Fruit fly (Drosophila melanogaster) whole organism, embryonic: ENCODE measurements around the gene Cby.

Experiments
- Asciz ChIP-seq: fragments of 200-800 bp; sonication (Bioruptor generic); optimal IDR thresholded peaks from 2 replicates; lab custom pipeline; 2017; ENCODE audit warnings: missing biosample characterization, mild to moderate bottlenecking, missing genetic modification characterization, missing genetic modification reagents
- CG1024 ChIP-seq: fragments of 200-800 bp; sonication (Bioruptor generic); IDR thresholded peaks from 2 replicates; pipeline ENCODE4 v1.3.6; 2022; ENCODE audit warnings: missing biosample characterization, missing genetic modification characterization
- CG10267 ChIP-seq: fragments of 200-800 bp; sonication (Bioruptor generic); optimal IDR thresholded peaks from 2 replicates; lab custom pipeline; 2018; ENCODE audit warnings: missing biosample characterization, mild to moderate bottlenecking, missing genetic modification characterization, moderate library complexity
- CG10274 ChIP-seq: fragments of 200-800 bp; sonication (Bioruptor generic); optimal IDR thresholded peaks from 3 replicates; lab custom pipeline; 2017; ENCODE audit warnings: missing biosample characterization, mild to moderate bottlenecking, missing genetic modification characterization
- CG10979 ChIP-seq: fragments of 200-800 bp; sonication (Bioruptor generic); optimal IDR thresholded peaks from 2 replicates; lab custom pipeline; 2018; ENCODE audit warnings: missing biosample characterization, mild to moderate bottlenecking, missing genetic modification characterization, moderate library complexity
- CG11398 ChIP-seq: fragments of 200-800 bp; sonication (Bioruptor generic); optimal IDR thresholded peaks from 2 replicates; lab custom pipeline; 2016; ENCODE audit warnings: missing biosample characterization, missing genetic modification characterization
- CG12391 ChIP-seq: fragments of 200-800 bp; sonication (Bioruptor generic); optimal IDR thresholded peaks from 3 replicates; lab custom pipeline; 2018; ENCODE audit warnings: missing biosample characterization, mild to moderate bottlenecking, missing genetic modification characterization, moderate library complexity
- CG14710 ChIP-seq: fragments of 200-800 bp; sonication (Bioruptor generic); optimal IDR thresholded peaks from 3 replicates; lab custom pipeline; 2019; ENCODE audit warnings: missing biosample characterization, mild to moderate bottlenecking, missing genetic modification characterization, moderate library complexity
- CG15696 ChIP-seq: fragments of 200-800 bp; sonication (Bioruptor generic); optimal IDR thresholded peaks from 2 replicates; lab custom pipeline; 2019; ENCODE audit warnings: missing biosample characterization, mild to moderate bottlenecking, missing genetic modification characterization, moderate library complexity
- CG1603 ChIP-seq: fragments of 200-800 bp; sonication (Bioruptor generic); optimal IDR thresholded peaks from 2 replicates; lab custom pipeline; 2019; ENCODE audit warnings: missing biosample characterization, mild to moderate bottlenecking, missing genetic modification characterization, moderate library complexity
- CG16863 ChIP-seq: fragments of 200-800 bp; sonication (Bioruptor generic); optimal IDR thresholded peaks from 3 replicates; lab custom pipeline; 2016; ENCODE audit warnings: missing biosample characterization, missing genetic modification characterization
- CG17361 ChIP-seq: fragments of 200-800 bp; sonication (Bioruptor generic); IDR thresholded peaks from 3 replicates; pipeline ENCODE4 v1.3.6; 2022; ENCODE audit warnings: missing biosample characterization, missing genetic modification characterization
- CG17385 ChIP-seq: fragments of 200-800 bp; sonication (Bioruptor generic); optimal IDR thresholded peaks from 3 replicates; lab custom pipeline; 2018; ENCODE audit warnings: missing biosample characterization, mild to moderate bottlenecking, missing genetic modification characterization
- CG17612 ChIP-seq: fragments of 200-800 bp; sonication (Bioruptor generic); IDR thresholded peaks from 2 replicates; pipeline ENCODE4 v1.3.6; 2022; ENCODE audit warnings: missing biosample characterization, missing genetic modification characterization
- CG17802 ChIP-seq: fragments of 200-800 bp; sonication (Bioruptor generic); optimal IDR thresholded peaks from 2 replicates; lab custom pipeline; 2018; ENCODE audit warnings: missing biosample characterization, mild to moderate bottlenecking, missing genetic modification characterization, moderate library complexity
- CG18619 ChIP-seq: fragments of 200-800 bp; sonication (Bioruptor generic); optimal IDR thresholded peaks from 3 replicates; lab custom pipeline; 2017; ENCODE audit warnings: missing biosample characterization, mild to moderate bottlenecking, missing genetic modification characterization
- CG2202 ChIP-seq: fragments of 200-800 bp; sonication (Bioruptor generic); optimal IDR thresholded peaks from 2 replicates; lab custom pipeline; 2018; ENCODE audit warnings: missing biosample characterization, mild to moderate bottlenecking, missing genetic modification characterization
- CG30403 ChIP-seq: fragments of 200-800 bp; sonication (Bioruptor generic); optimal IDR thresholded peaks from 3 replicates; lab custom pipeline; 2016; ENCODE audit warnings: missing biosample characterization, missing genetic modification characterization
- CG30431 ChIP-seq: fragments of 200-800 bp; sonication (Bioruptor generic); optimal IDR thresholded peaks from 2 replicates; lab custom pipeline; 2017; ENCODE audit warnings: missing biosample characterization, missing genetic modification characterization
- CG32772 ChIP-seq: fragments of 200-800 bp; sonication (Bioruptor generic); IDR thresholded peaks from 2 replicates; pipeline ENCODE4 v1.3.6; 2022; ENCODE audit warnings: missing biosample characterization, missing genetic modification characterization
- CG3407 ChIP-seq: fragments of 200-800 bp; sonication (Bioruptor generic); optimal IDR thresholded peaks from 2 replicates; lab custom pipeline; 2018; ENCODE audit warnings: missing biosample characterization, mild to moderate bottlenecking, missing genetic modification characterization
- CG6765 ChIP-seq: fragments of 200-800 bp; sonication (Bioruptor generic); optimal IDR thresholded peaks from 3 replicates; lab custom pipeline; 2017; ENCODE audit warnings: missing biosample characterization, mild to moderate bottlenecking, missing genetic modification characterization
- CG7745 ChIP-seq: fragments of 200-800 bp; sonication (Bioruptor generic); optimal IDR thresholded peaks from 2 replicates; lab custom pipeline; 2018; ENCODE audit warnings: missing biosample characterization, mild to moderate bottlenecking, missing genetic modification characterization, moderate library complexity
- CG7839 ChIP-seq: fragments of 200-800 bp; sonication (Bioruptor generic); optimal IDR thresholded peaks from 3 replicates; lab custom pipeline; 2018; ENCODE audit warnings: missing biosample characterization, mild to moderate bottlenecking, missing genetic modification characterization, moderate library complexity
- CG8359 ChIP-seq: fragments of 200-800 bp; sonication (Bioruptor generic); optimal IDR thresholded peaks from 2 replicates; lab custom pipeline; 2017; ENCODE audit warnings: missing biosample characterization, mild to moderate bottlenecking, missing genetic modification characterization, borderline replicate concordance
- CG9727 ChIP-seq: fragments of 200-800 bp; sonication (Bioruptor generic); optimal IDR thresholded peaks from 3 replicates; lab custom pipeline; 2017; ENCODE audit warnings: missing biosample characterization, mild to moderate bottlenecking, missing genetic modification characterization
- CG9876 ChIP-seq: fragments of 200-800 bp; sonication (Bioruptor generic); optimal IDR thresholded peaks from 2 replicates; lab custom pipeline; 2016; ENCODE audit warnings: missing biosample characterization, missing genetic modification characterization
- D ChIP-seq, 2 experiments: fragments of 200-800 bp in 1 of 2; fragments of >200 bp in 1 of 2; sonication (Bioruptor generic) in 1 of 2; optimal IDR thresholded peaks; 2 replicates in 1 of 2; 3 replicates in 1 of 2; lab custom pipeline; 2017; ENCODE audit warnings: mild to moderate bottlenecking in 1 of 2, missing biosample characterization in 1 of 2, missing genetic modification characterization in 1 of 2, missing genetic modification reagents in 1 of 2
- D19A ChIP-seq: fragments of 200-800 bp; optimal IDR thresholded peaks from 3 replicates; lab custom pipeline; 2019; ENCODE audit warnings: missing biosample characterization, mild to moderate bottlenecking, missing genetic modification characterization, moderate library complexity
- Dad ChIP-seq: fragments of 200-800 bp; sonication (Bioruptor generic); optimal IDR thresholded peaks from 3 replicates; lab custom pipeline; 2016; ENCODE audit warnings: missing biosample characterization, missing genetic modification characterization
- E2f1 ChIP-seq: fragments of 200-800 bp; sonication (Bioruptor generic); IDR thresholded peaks from 2 replicates; pipeline ENCODE4 v1.3.6; 2022; ENCODE audit warnings: missing biosample characterization, missing genetic modification characterization
- Ets65A ChIP-seq: fragments of 200-800 bp; sonication (Bioruptor generic); peaks from one replicate; lab custom pipeline; 2016; ENCODE audit warnings: missing biosample characterization, missing genetic modification characterization
- Myb ChIP-seq: fragments of 200-800 bp; sonication (Bioruptor generic); optimal IDR thresholded peaks from 2 replicates; lab custom pipeline; 2016; ENCODE audit warnings: missing biosample characterization, missing genetic modification characterization
- NC2α ChIP-seq: fragments of 200-800 bp; sonication (Bioruptor generic); optimal IDR thresholded peaks from 2 replicates; lab custom pipeline; 2016; ENCODE audit warnings: missing biosample characterization, missing genetic modification characterization
- NFAT ChIP-seq: fragments of 200-800 bp; sonication (Bioruptor generic); IDR thresholded peaks from 2 replicates; pipeline ENCODE4 v1.3.6; 2022; ENCODE audit warnings: missing biosample characterization, missing genetic modification characterization
- Sox100B ChIP-seq: fragments of 200-800 bp; sonication (Bioruptor generic); optimal IDR thresholded peaks from 3 replicates; lab custom pipeline; 2018; ENCODE audit warnings: missing biosample characterization, mild to moderate bottlenecking, missing genetic modification characterization
- Sry-β ChIP-seq: fragments of 200-800 bp; sonication (Bioruptor generic); optimal IDR thresholded peaks from 2 replicates; lab custom pipeline; 2018; ENCODE audit warnings: missing biosample characterization, mild to moderate bottlenecking, missing genetic modification characterization, moderate library complexity
- Taf1 ChIP-seq: fragments of 200-800 bp; sonication (Bioruptor generic); IDR thresholded peaks from 2 replicates; pipeline ENCODE4 v1.3.6; 2022; ENCODE audit warnings: missing biosample characterization, missing genetic modification characterization
- Xrp1 ChIP-seq: fragments of 200-800 bp; sonication (Bioruptor generic); IDR thresholded peaks from 2 replicates; pipeline ENCODE4 v1.3.6; 2022; ENCODE audit warnings: missing biosample characterization, missing genetic modification characterization
- crc ChIP-seq: fragments of 200-800 bp; sonication (Bioruptor generic); optimal IDR thresholded peaks from 2 replicates; lab custom pipeline; 2016; ENCODE audit warnings: missing biosample characterization, missing genetic modification characterization
- disco-r ChIP-seq: fragments of 200-800 bp; sonication (Bioruptor generic); optimal IDR thresholded peaks from 2 replicates; lab custom pipeline; 2016; ENCODE audit warnings: missing biosample characterization, missing genetic modification characterization
- dpn ChIP-seq, 2 experiments: fragments of 200-800 bp; sonication (Bioruptor generic); optimal IDR thresholded peaks; 3 replicates each; lab custom pipeline; 2016; ENCODE audit warnings: missing biosample characterization in 2 of 2, missing genetic modification characterization in 2 of 2
- fd102C ChIP-seq: fragments of 200-800 bp; sonication (Bioruptor generic); optimal IDR thresholded peaks from 2 replicates; lab custom pipeline; 2018; ENCODE audit warnings: missing biosample characterization, mild to moderate bottlenecking, missing genetic modification characterization, moderate library complexity
- gce ChIP-seq: fragments of 200-800 bp; sonication (Bioruptor generic); IDR thresholded peaks from 3 replicates; pipeline ENCODE4 v1.3.6; 2022; ENCODE audit warnings: missing biosample characterization, missing genetic modification characterization
- grn ChIP-seq: fragments of 200-800 bp; sonication (Bioruptor generic); optimal IDR thresholded peaks from 3 replicates; lab custom pipeline; 2017; ENCODE audit warnings: missing biosample characterization, missing genetic modification characterization
- nerfin-1 ChIP-seq: fragments of 200-800 bp; sonication (Bioruptor generic); optimal IDR thresholded peaks from 3 replicates; lab custom pipeline; 2019; ENCODE audit warnings: missing biosample characterization, mild to moderate bottlenecking, missing genetic modification characterization, moderate library complexity
- onecut ChIP-seq: fragments of 200-800 bp; sonication (Bioruptor generic); IDR thresholded peaks from 2 replicates; pipeline ENCODE4 v1.3.6; 2022; ENCODE audit warnings: missing biosample characterization, missing genetic modification characterization
- ro ChIP-seq: fragments of 200-800 bp; sonication (Bioruptor generic); IDR thresholded peaks from 2 replicates; pipeline ENCODE4 v1.3.6; 2022; ENCODE audit warnings: missing biosample characterization, missing genetic modification characterization
- sd ChIP-seq: fragments of 200-800 bp; sonication (Bioruptor generic); optimal IDR thresholded peaks from 3 replicates; lab custom pipeline; 2018; ENCODE audit warnings: missing biosample characterization, mild to moderate bottlenecking, missing genetic modification characterization, moderate library complexity
- tx ChIP-seq: fragments of 200-800 bp; sonication (Bioruptor generic); optimal IDR thresholded peaks from 2 replicates; lab custom pipeline; 2016; ENCODE audit warnings: missing biosample characterization, missing genetic modification characterization
- wek ChIP-seq: fragments of 200-800 bp; sonication (Bioruptor generic); optimal IDR thresholded peaks from 3 replicates; lab custom pipeline; 2018; ENCODE audit warnings: missing biosample characterization, mild to moderate bottlenecking, missing genetic modification characterization, moderate library complexity

Gene Cby

dm6 chr3R:21859509-21859908 is 8.3 kb upstream of the Cby start (continued):
- peak; percentile 56 for TF ChIP-seq Ets65A
- peak; percentile 63 for TF ChIP-seq CG9727 (GFP tag; lab: Kevin White, UChicago)
- TF ChIP-seq Xrp1 = peak; percentile 76
- peak; percentile 16 for TF ChIP-seq fd102C (GFP tag; lab: Kevin White, UChicago)
- no peak for TF ChIP-seq CG11398 (GFP tag; lab: Kevin White, UChicago)
- TF ChIP-seq CG30431 (GFP tag; lab: Kevin White, UChicago) = peak; percentile 50
- no peak for TF ChIP-seq CG32772 (GFP tag; lab: Robert Waterston, UW)
- no peak for TF ChIP-seq CG10274 (GFP tag; lab: Kevin White, UChicago)
- peak; percentile 38 for TF ChIP-seq CG18619 (GFP tag; lab: Kevin White, UChicago)
- peak; percentile 6 for TF ChIP-seq wek (GFP tag; lab: Kevin White, UChicago)
- 0 out of 3 replicates have a peak, but pooled peaks have one; percentile 37 for TF ChIP-seq gce
- TF ChIP-seq CG8359 (GFP tag; lab: Kevin White, UChicago) = peak; percentile 21
- peak; percentile 62 for TF ChIP-seq CG7839 (tag; lab: Kevin White, UChicago)
- no peak for TF ChIP-seq CG1024 (GFP tag; lab: Robert Waterston, UW)
- TF ChIP-seq CG6765 (GFP tag; lab: Kevin White, UChicago) = no peak
- peak; percentile 61 for TF ChIP-seq CG12391
- TF ChIP-seq CG1603 (tag; lab: Kevin White, UChicago) = peak; percentile 49
- no peak for TF ChIP-seq D (optimal IDR thresholded peaks at IDR 0.05; lab: Kevin White, UChicago)
- TF ChIP-seq D (GFP tag; optimal IDR thresholded peaks at IDR 0.05; lab: Kevin White, UChicago) = peak; percentile 55
- TF ChIP-seq Myb = no peak
- no peak for TF ChIP-seq NC2α
- TF ChIP-seq grn (GFP tag; lab: Kevin White, UChicago) = no peak
- no peak for TF ChIP-seq Dad
- no peak for TF ChIP-seq Taf1 (GFP tag; lab: Robert Waterston, UW)
- TF ChIP-seq disco-r (GFP tag; lab: Kevin White, UChicago) = no peak
- peak; percentile 36 for TF ChIP-seq tx
- TF ChIP-seq E2f1 (GFP tag; lab: Robert Waterston, UW) = peak; percentile 39; the same call in 1 of the 2 replicates
- peak; percentile 55 for TF ChIP-seq CG30403 (GFP tag; lab: Kevin White, UChicago)
- peak; percentile 38 for TF ChIP-seq Sox100B (GFP tag; lab: Kevin White, UChicago)
- TF ChIP-seq Sry-β (GFP tag; lab: Kevin White, UChicago) = no peak
- TF ChIP-seq crc (GFP tag; lab: Kevin White, UChicago) = peak; percentile 28
- TF ChIP-seq CG10979 (tag; lab: Kevin White, UChicago) = peak; percentile 72
- TF ChIP-seq CG2202 (tag; lab: Kevin White, UChicago) = peak; percentile 42
- TF ChIP-seq dpn (GFP tag; optimal IDR thresholded peaks at IDR 0.05; lab: Kevin White, UChicago) = peak; percentile 7 to 46
- TF ChIP-seq CG10267 (tag; lab: Kevin White, UChicago) = peak; percentile 47
- TF ChIP-seq CG16863 (GFP tag; lab: Kevin White, UChicago) = no peak
- no peak for TF ChIP-seq sd (tag; lab: Kevin White, UChicago)
- peak; percentile 5 for TF ChIP-seq CG3407
- no peak for TF ChIP-seq CG7745 (tag; lab: Kevin White, UChicago)
- peak; percentile 53 for TF ChIP-seq CG14710 (tag; lab: Kevin White, UChicago)
- no peak for TF ChIP-seq CG9876 (GFP tag; lab: Kevin White, UChicago)
- TF ChIP-seq onecut = peak; percentile 33
- peak; percentile 41 for TF ChIP-seq CG17385 (GFP tag; lab: Kevin White, UChicago)
- TF ChIP-seq NFAT (GFP tag; lab: Robert Waterston, UW) = no peak
- peak; percentile 46 for TF ChIP-seq nerfin-1 (tag; lab: Kevin White, UChicago)
- peak; percentile 61; the same call in 2 of the 3 replicates for TF ChIP-seq CG17361 (GFP tag; lab: Robert Waterston, UW)
- TF ChIP-seq Asciz (GFP tag; lab: Kevin White, UChicago) = peak; percentile 46
- peak; percentile 8 for TF ChIP-seq CG17802 (tag; lab: Kevin White, UChicago)
- TF ChIP-seq CG15696 (tag; lab: Kevin White, UChicago) = peak; percentile 62
- TF ChIP-seq D19A (tag; lab: Kevin White, UChicago) = peak; percentile 44
- no peak for TF ChIP-seq ro (GFP tag; lab: Robert Waterston, UW)
- TF ChIP-seq CG17612 (GFP tag; lab: Robert Waterston, UW) = no peak
